Worm (Caenorhabditis elegans): ENCODE measurements around the gene C30A5.10.

DNA sequence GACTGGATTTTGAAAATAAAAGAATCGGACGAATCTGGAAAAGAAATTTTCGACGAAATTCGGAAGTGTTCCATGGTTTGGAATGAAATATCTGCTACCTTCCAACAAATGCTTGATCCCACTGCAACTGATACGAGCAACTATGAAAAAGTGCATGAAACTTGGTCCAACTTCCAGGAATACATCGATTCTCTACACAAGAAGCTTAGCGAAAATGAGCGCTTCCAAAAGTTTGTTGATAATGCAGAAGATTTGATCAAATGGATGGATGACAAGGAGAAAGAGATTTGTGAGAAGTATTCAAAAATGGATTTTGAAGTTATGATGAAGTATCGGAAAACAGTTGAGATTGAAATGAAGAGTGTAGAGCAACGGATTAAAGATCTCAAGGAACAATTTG, 27.1 kb downstream of the C30A5.10 start:
- TF ChIP-seq him-1 (tag; optimal IDR thresholded peaks at IDR 0.05), result no peak
- no peak for TF ChIP-seq dao-5 (tag; optimal IDR thresholded peaks at IDR 0.05)
- no peak for TF ChIP-seq W03F9.2 (tag; optimal IDR thresholded peaks at IDR 0.05)

Data from whole organism, L4/young adult.